Worm (Caenorhabditis elegans) whole organism, mixed stage, embryonic: ENCODE data around the gene flp-8.

Source experiments
- cnd-1 ChIP-seq: fragments of 200-800 bp; sonication (Bioruptor generic); optimal IDR thresholded peaks from 2 replicates; lab custom pipeline; 2018; ENCODE audit warnings: mild to moderate bottlenecking, missing genetic modification characterization, missing compliant biosample characterization
- drap-1 ChIP-seq: fragments of 200-800 bp; sonication (Bioruptor generic); optimal IDR thresholded peaks from 3 replicates; lab custom pipeline; 2018; ENCODE audit warnings: mild to moderate bottlenecking, missing genetic modification characterization, missing compliant biosample characterization
- elt-3 ChIP-seq: fragments of 150-350 bp; optimal IDR thresholded peaks from 2 replicates; lab custom pipeline; 2014; ENCODE audit warnings: missing biosample characterization, missing genetic modification characterization
- lin-13 ChIP-seq: fragments of 150-350 bp; optimal IDR thresholded peaks from 2 replicates; lab custom pipeline; 2014; ENCODE audit warnings: missing biosample characterization, missing genetic modification characterization
- lsy-2 ChIP-seq: fragments of 150-350 bp; optimal IDR thresholded peaks from 2 replicates; lab custom pipeline; 2014; ENCODE audit warnings: missing biosample characterization, missing genetic modification characterization
- nhr-12 ChIP-seq: fragments of 150-350 bp; optimal IDR thresholded peaks from 2 replicates; lab custom pipeline; 2014; ENCODE audit warnings: missing biosample characterization, missing genetic modification characterization
- nhr-76 ChIP-seq: sonication (generic microtip); optimal IDR thresholded peaks from 2 replicates; lab custom pipeline; 2017; ENCODE audit warnings: missing biosample characterization, missing genetic modification characterization
- sem-2 ChIP-seq: fragments of 200-800 bp; sonication (Bioruptor generic); optimal IDR thresholded peaks from 2 replicates; lab custom pipeline; 2018; ENCODE audit warnings: mild to moderate bottlenecking, missing genetic modification characterization, missing compliant biosample characterization
- snpc-4 ChIP-seq: fragments of 150-350 bp; optimal IDR thresholded peaks from 2 replicates; lab custom pipeline; 2014; ENCODE audit warnings: missing biosample characterization, missing genetic modification characterization
- sptf-1 ChIP-seq: sonication (generic microtip); optimal IDR thresholded peaks from 2 replicates; lab custom pipeline; 2017; ENCODE audit warnings: mild to moderate bottlenecking, missing genetic modification characterization, moderate library complexity, missing compliant biosample characterization
- unc-120 ChIP-seq: sonication (generic microtip); optimal IDR thresholded peaks from 2 replicates; lab custom pipeline; 2017; ENCODE audit warnings: missing genetic modification characterization, missing compliant biosample characterization; ENCODE audit not compliant: poor library complexity, severe bottlenecking

DNA sequence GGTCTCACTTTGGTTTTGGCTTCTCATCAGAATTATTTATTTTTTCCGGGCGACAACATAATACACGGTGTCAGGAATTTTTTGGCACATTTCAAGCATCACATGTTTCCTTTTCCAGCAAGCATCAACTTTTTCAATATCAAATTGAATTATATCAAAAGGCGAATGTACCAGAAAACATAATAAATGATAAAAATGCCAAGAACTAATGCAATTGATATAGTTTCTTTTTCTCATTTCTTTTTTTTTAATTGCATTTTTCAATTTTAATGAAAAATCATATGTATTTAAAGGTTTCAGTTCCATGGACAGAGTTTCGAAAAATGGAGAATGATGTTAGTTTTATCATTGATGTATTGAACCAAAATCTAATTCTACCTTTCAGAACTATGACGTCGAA lies 49.7 kb upstream of the flp-8 start, which contains the start of gene dpf-2:
- TF ChIP-seq sptf-1 (tag; lab: Kevin White, UChicago) (no peak), unc-120 (tag; lab: Kevin White, UChicago) (no peak), cnd-1 (no peak), lsy-2 (tag; lab: Kevin White, UChicago) (no peak), lin-13 (no peak), drap-1 (GFP tag; lab: Kevin White, UChicago) (no peak), elt-3 (tag; lab: Kevin White, UChicago) (no peak), sem-2 (GFP tag; lab: Kevin White, UChicago) (no peak), nhr-12 (tag; lab: Kevin White, UChicago) (no peak), nhr-76 (tag; lab: Kevin White, UChicago) (no peak), snpc-4 (tag; lab: Kevin White, UChicago) (no peak)
